Worm (Caenorhabditis elegans): Measurements from ENCODE around the gene ing-3.

ce11 chrII:13834380-13835194, 41.2 kb upstream of the ing-3 start:
- TF ChIP-seq mml-1 (tag; optimal IDR thresholded peaks at IDR 0.05) (peak; percentile 41), ztf-4 (tag; optimal IDR thresholded peaks at IDR 0.05) (peak; percentile 27), snpc-4 (tag; optimal IDR thresholded peaks at IDR 0.05) (peak; percentile 100), pqm-1 (tag; optimal IDR thresholded peaks at IDR 0.05) (peak; percentile 46), tbx-2 (tag; optimal IDR thresholded peaks at IDR 0.05) (peak; percentile 92), nhr-23 (tag; optimal IDR thresholded peaks at IDR 0.05) (peak; percentile 96), ceh-82 (tag; optimal IDR thresholded peaks at IDR 0.05) (peak; percentile 86), fkh-10 (GFP tag; optimal IDR thresholded peaks at IDR 0.05) (peak; percentile 58), pha-4 (tag; optimal IDR thresholded peaks at IDR 0.05) (peak; percentile 96), egl-27 (tag; optimal IDR thresholded peaks at IDR 0.05) (peak; percentile 65), zag-1 (tag; optimal IDR thresholded peaks at IDR 0.05) (no peak), ztf-11 (tag; optimal IDR thresholded peaks at IDR 0.05) (no peak), nhr-67 (tag; optimal IDR thresholded peaks at IDR 0.05) (no peak), nhr-77 (tag; optimal IDR thresholded peaks at IDR 0.05) (peak; percentile 90)

Measured in whole organism, L3 larva.